Worm (Caenorhabditis elegans) whole organism, L3 larva: ENCODE data around the gene M02D8.7.

Source experiments
- R02D3.7 ChIP-seq: fragments of 150-350 bp; optimal IDR thresholded peaks from 2 replicates; lab custom pipeline; 2014; ENCODE audit warnings: missing biosample characterization, missing genetic modification characterization
- ZK546.5 ChIP-seq: sonication (generic microtip); optimal IDR thresholded peaks from 2 replicates; lab custom pipeline; 2017; ENCODE audit warnings: missing biosample characterization, missing genetic modification characterization
- aly-2 ChIP-seq: fragments of 150-350 bp; optimal IDR thresholded peaks from 2 replicates; lab custom pipeline; 2014; ENCODE audit warnings: missing biosample characterization, missing genetic modification characterization
- ceh-28 ChIP-seq: fragments of 150-350 bp; optimal IDR thresholded peaks from 2 replicates; lab custom pipeline; 2014; ENCODE audit warnings: missing biosample characterization, missing genetic modification reagents, missing genetic modification characterization
- elt-1 ChIP-seq: fragments of 150-350 bp; optimal IDR thresholded peaks from 2 replicates; lab custom pipeline; 2014; ENCODE audit warnings: missing biosample characterization, missing genetic modification characterization
- elt-2 ChIP-seq: sonication (generic microtip); optimal IDR thresholded peaks from 2 replicates; lab custom pipeline; 2016; ENCODE audit warnings: missing genetic modification reagents, mild to moderate bottlenecking, missing genetic modification characterization, missing compliant biosample characterization
- eor-1 ChIP-seq, 2 experiments: fragments of 150-350 bp; optimal IDR thresholded peaks; 2 replicates each; lab custom pipeline; 2014 to 2018; ENCODE audit warnings: missing biosample characterization in 2 of 2, missing genetic modification characterization in 2 of 2
- fkh-10 ChIP-seq: sonication (generic microtip); optimal IDR thresholded peaks from 2 replicates; lab custom pipeline; 2017; ENCODE audit warnings: missing biosample characterization, missing genetic modification reagents, missing genetic modification characterization
- fkh-2 ChIP-seq: fragments of 150-350 bp; optimal IDR thresholded peaks from 2 replicates; lab custom pipeline; 2014; ENCODE audit warnings: missing biosample characterization, missing genetic modification reagents, missing genetic modification characterization
- jun-1 ChIP-seq: fragments of 150-350 bp; optimal IDR thresholded peaks from 2 replicates; lab custom pipeline; 2014; ENCODE audit warnings: missing biosample characterization, missing genetic modification reagents, missing genetic modification characterization
- lsy-12 ChIP-seq: sonication (generic microtip); optimal IDR thresholded peaks from 2 replicates; lab custom pipeline; 2016; ENCODE audit warnings: mild to moderate bottlenecking, missing genetic modification characterization, missing compliant biosample characterization
- mdl-1 ChIP-seq: fragments of 150-350 bp; optimal IDR thresholded peaks from 2 replicates; lab custom pipeline; 2014; ENCODE audit warnings: missing biosample characterization, missing genetic modification characterization
- nfya-1 ChIP-seq: sonication (generic microtip); optimal IDR thresholded peaks from 2 replicates; lab custom pipeline; 2017; ENCODE audit warnings: missing genetic modification characterization, mild to moderate bottlenecking, missing compliant biosample characterization, antibody characterized with exemption, moderate library complexity; ENCODE audit not compliant: insufficient read depth
- nhr-11 ChIP-seq: fragments of 150-350 bp; optimal IDR thresholded peaks from 2 replicates; lab custom pipeline; 2014; ENCODE audit warnings: missing biosample characterization, missing genetic modification characterization
- nhr-23 ChIP-seq: fragments of 150-350 bp; optimal IDR thresholded peaks from 2 replicates; lab custom pipeline; 2014; ENCODE audit warnings: missing biosample characterization, missing genetic modification reagents, missing genetic modification characterization
- nhr-237 ChIP-seq: fragments of 150-350 bp; optimal IDR thresholded peaks from 2 replicates; lab custom pipeline; 2014; ENCODE audit warnings: missing biosample characterization, missing genetic modification characterization
- nhr-25 ChIP-seq: sonication (generic microtip); optimal IDR thresholded peaks from 2 replicates; lab custom pipeline; 2017; ENCODE audit warnings: missing biosample characterization, missing genetic modification characterization
- nhr-43 ChIP-seq: sonication (generic microtip); optimal IDR thresholded peaks from 2 replicates; lab custom pipeline; 2016; ENCODE audit warnings: mild to moderate bottlenecking, missing genetic modification characterization, missing compliant biosample characterization; ENCODE audit not compliant: poor library complexity, severe bottlenecking
- nhr-77 ChIP-seq: fragments of 150-350 bp; optimal IDR thresholded peaks from 2 replicates; lab custom pipeline; 2014; ENCODE audit warnings: missing biosample characterization, missing genetic modification characterization
- pha-4 ChIP-seq: fragments of 150-350 bp; optimal IDR thresholded peaks from 2 replicates; lab custom pipeline; 2014; ENCODE audit warnings: missing biosample characterization, missing genetic modification reagents, missing genetic modification characterization
- pqm-1 ChIP-seq: fragments of 150-350 bp; optimal IDR thresholded peaks from 2 replicates; lab custom pipeline; 2017; ENCODE audit warnings: missing biosample characterization, missing genetic modification characterization, inconsistent platforms
- sea-2 ChIP-seq: fragments of 150-350 bp; sonication (generic microtip); optimal IDR thresholded peaks from 4 replicates; lab custom pipeline; 2014; ENCODE audit warnings: missing biosample characterization, missing genetic modification reagents, missing genetic modification characterization
- skn-1 ChIP-seq: fragments of 150-350 bp; optimal IDR thresholded peaks from 2 replicates; lab custom pipeline; 2014; ENCODE audit warnings: missing biosample characterization, missing genetic modification characterization
- snpc-4 ChIP-seq: fragments of 150-350 bp; optimal IDR thresholded peaks from 2 replicates; lab custom pipeline; 2014; ENCODE audit warnings: missing biosample characterization, missing genetic modification characterization
- tbx-2 ChIP-seq: sonication (generic microtip); optimal IDR thresholded peaks from 2 replicates; lab custom pipeline; 2016; ENCODE audit warnings: mild to moderate bottlenecking, missing genetic modification characterization, missing compliant biosample characterization
- unc-62 ChIP-seq: fragments of 150-350 bp; sonication (generic microtip); optimal IDR thresholded peaks from 4 replicates; lab custom pipeline; 2014; ENCODE audit warnings: missing biosample characterization, missing genetic modification reagents, missing genetic modification characterization
- ztf-11 ChIP-seq: fragments of 150-350 bp; optimal IDR thresholded peaks from 2 replicates; lab custom pipeline; 2014; ENCODE audit warnings: missing biosample characterization, missing genetic modification characterization
- ztf-4 ChIP-seq: fragments of 150-350 bp; optimal IDR thresholded peaks from 2 replicates; lab custom pipeline; 2014; ENCODE audit warnings: missing biosample characterization, missing genetic modification characterization

Gene M02D8.7

ce11 chrX:8718153-8718552 lies 24.6 kb downstream of the M02D8.7 start:
- TF ChIP-seq jun-1 (no peak), pha-4 (tag; lab: Kevin White, UChicago) (peak; percentile 40)

ce11 chrX:8716822-8717221 lies 26.0 kb downstream of the M02D8.7 start, which contains the start of gene F53A9.7:
F53A9.7 (minus strand) TSS chrX:8716922.
- TF ChIP-seq aly-2 (no peak), pha-4 (tag; lab: Kevin White, UChicago) (peak; percentile 16), ztf-11 (tag; lab: Kevin White, UChicago) (no peak), tbx-2 (no peak), elt-2 (peak; percentile 33), elt-1 (tag; lab: Kevin White, UChicago) (no peak), nhr-77 (no peak)

ce11 chrX:8714845-8715244 lies 28.0 kb downstream of the M02D8.7 start:
- TF ChIP-seq nhr-25 (no peak), nhr-11 (tag; lab: Kevin White, UChicago) (no peak), elt-2 (peak; percentile 56)

ce11 chrX:8713754-8714295 lies 29.0 kb downstream of the M02D8.7 start, which contains the start of gene F53A9.6:
F53A9.6 (minus strand) TSS chrX:8713804.
- peak; percentile 49 for TF ChIP-seq pha-4 (tag; lab: Kevin White, UChicago)
- peak; percentile 73 for TF ChIP-seq pqm-1 (tag; lab: Kevin White, UChicago)
- TF ChIP-seq mdl-1 (tag; lab: Kevin White, UChicago), result no peak
- TF ChIP-seq elt-2, result peak; percentile 77
- peak; percentile 44 for TF ChIP-seq jun-1
- no peak for TF ChIP-seq skn-1

- TF ChIP-seq mdl-1 (tag; lab: Kevin White, UChicago) (no peak), nhr-23 (tag; lab: Kevin White, UChicago) (no peak), nhr-43 (no peak), R02D3.7 (tag; lab: Kevin White, UChicago) (no peak), pqm-1 (tag; lab: Kevin White, UChicago) (peak; percentile 77), elt-2 (peak; percentile 89), nhr-237 (no peak), skn-1 (peak; percentile 55), pha-4 (tag; lab: Kevin White, UChicago) (peak; percentile 40), fkh-2 (tag; lab: Kevin White, UChicago) (no peak), eor-1 (tag; optimal IDR thresholded peaks at IDR 0.05; lab: Kevin White, UChicago) (no peak), snpc-4 (tag; lab: Kevin White, UChicago) (no peak), unc-62 (GFP tag; lab: Kevin White, UChicago) (no peak), ceh-28 (tag; lab: Kevin White, UChicago) (no peak), ztf-4 (no peak), nfya-1 (no peak), fkh-10 (GFP tag; lab: Kevin White, UChicago) (no peak), nhr-77 (no peak), ZK546.5 (tag; lab: Kevin White, UChicago) (no peak), jun-1 (peak; percentile 43), aly-2 (no peak)
These were observed 30.1 kb downstream of the M02D8.7 start for ce11 chrX:8712662-8713061.

- TF ChIP-seq tbx-2, result no peak
- no peak for TF ChIP-seq sea-2
- TF ChIP-seq nhr-23 (tag; lab: Kevin White, UChicago), result no peak
- TF ChIP-seq lsy-12 (tag; lab: Kevin White, UChicago), result no peak
- peak; percentile 1 for TF ChIP-seq pha-4 (tag; lab: Kevin White, UChicago)
- TF ChIP-seq elt-2, result peak; percentile 28
- peak; percentile 18 for TF ChIP-seq pqm-1 (tag; lab: Kevin White, UChicago)
- TF ChIP-seq snpc-4 (tag; lab: Kevin White, UChicago), result no peak
- no peak for TF ChIP-seq ZK546.5 (tag; lab: Kevin White, UChicago)
These were observed 31.6 kb downstream of the M02D8.7 start, which contains the start of gene F53A9.1 for ce11 chrX:8711141-8711645. F53A9.1 (plus strand) TSS chrX:8711595.

ce11 chrX:8709424-8709823 lies 33.4 kb downstream of the M02D8.7 start, which contains the start of gene kreg-1:
kreg-1 (plus strand) TSS chrX:8709764.
- no peak for TF ChIP-seq ztf-4
- peak; percentile 83 for TF ChIP-seq pqm-1 (tag; lab: Kevin White, UChicago)
- peak; percentile 56 for TF ChIP-seq elt-2
